Fruit fly (Drosophila melanogaster) whole organism, embryonic: ENCODE data around the gene Polr2F.

Experiments
- CG11504 ChIP-seq: fragments of 200-800 bp; sonication (Bioruptor generic); optimal IDR thresholded peaks from 3 replicates; lab custom pipeline; 2019; ENCODE audit warnings: missing biosample characterization, mild to moderate bottlenecking, missing genetic modification characterization, moderate library complexity
- CG12071 ChIP-seq: fragments of 200-800 bp; sonication (Bioruptor generic); optimal IDR thresholded peaks from 3 replicates; lab custom pipeline; 2018; ENCODE audit warnings: missing biosample characterization, mild to moderate bottlenecking, missing genetic modification characterization
- CG12391 ChIP-seq: fragments of 200-800 bp; sonication (Bioruptor generic); optimal IDR thresholded peaks from 3 replicates; lab custom pipeline; 2018; ENCODE audit warnings: missing biosample characterization, mild to moderate bottlenecking, missing genetic modification characterization, moderate library complexity
- CG12659 ChIP-seq: fragments of 200-800 bp; sonication (Bioruptor generic); optimal IDR thresholded peaks from 3 replicates; lab custom pipeline; 2017; ENCODE audit warnings: mild to moderate bottlenecking, missing biosample characterization, missing genetic modification reagents, missing genetic modification characterization
- CG12942 ChIP-seq: fragments of 200-800 bp; sonication (Bioruptor generic); optimal IDR thresholded peaks from 3 replicates; lab custom pipeline; 2016; ENCODE audit warnings: missing biosample characterization, missing genetic modification characterization
- CG13424 ChIP-seq: fragments of 200-800 bp; sonication (Bioruptor generic); optimal IDR thresholded peaks from 2 replicates; lab custom pipeline; 2019; ENCODE audit warnings: missing biosample characterization, mild to moderate bottlenecking, missing genetic modification characterization, moderate library complexity
- CG13624 ChIP-seq: fragments of 200-800 bp; sonication (Bioruptor generic); optimal IDR thresholded peaks from 2 replicates; lab custom pipeline; 2016; ENCODE audit warnings: missing biosample characterization, missing genetic modification characterization
- CG15514 ChIP-seq: fragments of 200-800 bp; sonication (Bioruptor generic); optimal IDR thresholded peaks from 3 replicates; lab custom pipeline; 2017; ENCODE audit warnings: missing biosample characterization, missing genetic modification characterization, mild to moderate bottlenecking, moderate library complexity, missing genetic modification reagents
- CG17186 ChIP-seq: fragments of 200-800 bp; sonication (Bioruptor generic); optimal IDR thresholded peaks from 3 replicates; lab custom pipeline; 2017; ENCODE audit warnings: missing biosample characterization, missing genetic modification reagents, missing genetic modification characterization
- CG1832 ChIP-seq: fragments of 200-800 bp; sonication (Bioruptor generic); optimal IDR thresholded peaks from 2 replicates; lab custom pipeline; 2017; ENCODE audit warnings: missing biosample characterization, mild to moderate bottlenecking, missing genetic modification characterization, inconsistent platforms
- CG3838 ChIP-seq: fragments of 200-800 bp; sonication (Bioruptor generic); optimal IDR thresholded peaks from 3 replicates; lab custom pipeline; 2016; ENCODE audit warnings: missing biosample characterization, missing genetic modification characterization
- CG4707 ChIP-seq: fragments of 200-800 bp; sonication (Bioruptor generic); optimal IDR thresholded peaks from 2 replicates; lab custom pipeline; 2018; ENCODE audit warnings: missing biosample characterization, mild to moderate bottlenecking, missing genetic modification characterization, moderate library complexity
- CG8290 ChIP-seq, 3 experiments: fragments of 200-800 bp; sonication (Bioruptor generic); optimal IDR thresholded peaks; 2 replicates each; lab custom pipeline; 2016 to 2019; ENCODE audit warnings: missing biosample characterization in 3 of 3, missing genetic modification characterization in 3 of 3, mild to moderate bottlenecking in 2 of 3, moderate library complexity in 1 of 3
- CG9876 ChIP-seq: fragments of 200-800 bp; sonication (Bioruptor generic); optimal IDR thresholded peaks from 2 replicates; lab custom pipeline; 2016; ENCODE audit warnings: missing biosample characterization, missing genetic modification characterization
- CG9932 ChIP-seq: fragments of 200-800 bp; sonication (Bioruptor generic); IDR thresholded peaks from 2 replicates; pipeline ENCODE4 v1.3.6; 2022; ENCODE audit warnings: missing biosample characterization, missing genetic modification characterization
- Chrac-16 ChIP-seq: fragments of 200-800 bp; sonication (Bioruptor generic); optimal IDR thresholded peaks from 3 replicates; lab custom pipeline; 2016; ENCODE audit warnings: missing biosample characterization, missing genetic modification characterization
- CoRest ChIP-seq: fragments of 200-800 bp; sonication (Bioruptor generic); optimal IDR thresholded peaks from 3 replicates; lab custom pipeline; 2018; ENCODE audit warnings: missing biosample characterization, mild to moderate bottlenecking, missing genetic modification characterization, moderate library complexity
- Dbx ChIP-seq: fragments of 200-800 bp; sonication (Bioruptor generic); IDR thresholded peaks from 3 replicates; pipeline ENCODE4 v1.3.6; 2022; ENCODE audit warnings: missing biosample characterization, missing genetic modification characterization
- Deaf1 ChIP-seq: fragments of 200-800 bp; optimal IDR thresholded peaks from 3 replicates; lab custom pipeline; 2019; ENCODE audit warnings: missing biosample characterization, mild to moderate bottlenecking, missing genetic modification characterization, moderate library complexity
- Drgx ChIP-seq: fragments of 200-800 bp; sonication (Bioruptor generic); IDR thresholded peaks from 2 replicates; pipeline ENCODE4 v1.3.6; 2022; ENCODE audit warnings: missing biosample characterization, missing genetic modification characterization
- Ets65A ChIP-seq: fragments of 200-800 bp; sonication (Bioruptor generic); peaks from one replicate; lab custom pipeline; 2016; ENCODE audit warnings: missing biosample characterization, missing genetic modification characterization
- Hr78 ChIP-seq, 2 experiments: fragments of 200-800 bp in 1 of 2; fragments of >200 bp in 1 of 2; sonication (Bioruptor generic) in 1 of 2; optimal IDR thresholded peaks; 2 replicates each; lab custom pipeline; 2017 to 2019; ENCODE audit warnings: missing biosample characterization in 2 of 2, missing genetic modification characterization in 2 of 2, mild to moderate bottlenecking in 1 of 2, moderate library complexity in 1 of 2
- Hsf ChIP-seq: fragments of 200-800 bp; sonication (Bioruptor generic); optimal IDR thresholded peaks from 3 replicates; lab custom pipeline; 2016; ENCODE audit warnings: missing biosample characterization, missing genetic modification characterization
- Lim3 ChIP-seq: fragments of 200-800 bp; sonication (Bioruptor generic); IDR thresholded peaks from 2 replicates; pipeline ENCODE4 v1.3.6; 2022; ENCODE audit warnings: missing biosample characterization, missing genetic modification characterization
- Med ChIP-seq: fragments of 200-800 bp; sonication (Bioruptor generic); peaks from one replicate; lab custom pipeline; 2016; ENCODE audit warnings: missing biosample characterization, missing genetic modification characterization, mild to moderate bottlenecking, inconsistent platforms, moderate library complexity
- Nf-YB ChIP-seq: fragments of 200-800 bp; sonication (Bioruptor generic); optimal IDR thresholded peaks from 3 replicates; lab custom pipeline; 2019; ENCODE audit warnings: missing biosample characterization, mild to moderate bottlenecking, missing genetic modification characterization, moderate library complexity
- Spps ChIP-seq: fragments of 200-800 bp; sonication (Bioruptor generic); optimal IDR thresholded peaks from 2 replicates; lab custom pipeline; 2018; ENCODE audit warnings: missing biosample characterization, mild to moderate bottlenecking, missing genetic modification characterization
- Trl ChIP-seq, 3 experiments: fragments of >200 bp in 2 of 3; fragments of 200-800 bp in 1 of 3; sonication (Bioruptor generic) in 1 of 3; optimal IDR thresholded peaks; 2 replicates in 1 of 3; 3 replicates in 2 of 3; lab custom pipeline; 2016 to 2017; ENCODE audit warnings: missing biosample characterization in 1 of 3, missing genetic modification characterization in 1 of 3
- Vsx1 ChIP-seq: fragments of 200-800 bp; sonication (Bioruptor generic); optimal IDR thresholded peaks from 2 replicates; lab custom pipeline; 2017; ENCODE audit warnings: missing biosample characterization, mild to moderate bottlenecking, missing genetic modification characterization, missing genetic modification reagents
- abd-A ChIP-seq: fragments of 200-800 bp; sonication (Bioruptor generic); optimal IDR thresholded peaks from 3 replicates; lab custom pipeline; 2019; ENCODE audit warnings: missing biosample characterization, mild to moderate bottlenecking, missing genetic modification characterization, moderate library complexity
- ara ChIP-seq: fragments of 200-800 bp; sonication (Bioruptor generic); IDR thresholded peaks from 2 replicates; pipeline ENCODE4 v1.3.6; 2022; ENCODE audit warnings: missing biosample characterization, missing genetic modification characterization
- cg ChIP-seq: fragments of 200-800 bp; sonication (Bioruptor generic); optimal IDR thresholded peaks from 3 replicates; lab custom pipeline; 2019; ENCODE audit warnings: missing biosample characterization, mild to moderate bottlenecking, missing genetic modification characterization, moderate library complexity
- chinmo ChIP-seq: fragments of 200-800 bp; sonication (Bioruptor generic); IDR thresholded peaks from 4 replicates; pipeline ENCODE4 v1.3.6; 2022; ENCODE audit warnings: missing biosample characterization, missing genetic modification characterization; ENCODE audit not compliant: partially characterized antibody
- chm ChIP-seq: fragments of 200-800 bp; sonication (Bioruptor generic); IDR thresholded peaks from 2 replicates; pipeline ENCODE4 v1.3.6; 2022; ENCODE audit warnings: missing biosample characterization, missing genetic modification characterization
- croc ChIP-seq: fragments of 200-800 bp; sonication (Bioruptor generic); conservative IDR thresholded peaks from 3 replicates; pipeline ENCODE4 v1.3.6; 2022; ENCODE audit warnings: missing biosample characterization, missing genetic modification characterization
- crol ChIP-seq: fragments of 200-800 bp; sonication (Bioruptor generic); IDR thresholded peaks from 2 replicates; pipeline ENCODE4 v1.3.6; 2022; ENCODE audit warnings: missing biosample characterization, missing genetic modification characterization
- ewg ChIP-seq: fragments of 200-800 bp; sonication (Bioruptor generic); optimal IDR thresholded peaks from 3 replicates; lab custom pipeline; 2017; ENCODE audit warnings: mild to moderate bottlenecking, missing biosample characterization, missing genetic modification reagents, missing genetic modification characterization
- eyg ChIP-seq: fragments of 200-800 bp; sonication (Bioruptor generic); optimal IDR thresholded peaks from 3 replicates; lab custom pipeline; 2016; ENCODE audit warnings: missing biosample characterization, missing genetic modification characterization
- gfzf ChIP-seq: fragments of 200-800 bp; sonication (Bioruptor generic); optimal IDR thresholded peaks from 2 replicates; lab custom pipeline; 2016; ENCODE audit warnings: missing biosample characterization, mild to moderate bottlenecking, missing genetic modification characterization, moderate library complexity
- pum ChIP-seq: fragments of 200-800 bp; sonication (Bioruptor generic); optimal IDR thresholded peaks from 2 replicates; lab custom pipeline; 2016; ENCODE audit warnings: missing biosample characterization, missing genetic modification characterization
- pzg ChIP-seq: fragments of 200-800 bp; sonication (Bioruptor generic); optimal IDR thresholded peaks from 3 replicates; lab custom pipeline; 2018; ENCODE audit warnings: missing biosample characterization, mild to moderate bottlenecking, missing genetic modification characterization, moderate library complexity
- row ChIP-seq: fragments of 200-800 bp; sonication (Bioruptor generic); IDR thresholded peaks from 3 replicates; pipeline ENCODE4 v1.3.6; 2022; ENCODE audit warnings: missing biosample characterization, missing genetic modification characterization
- sob ChIP-seq: fragments of 200-800 bp; sonication (Bioruptor generic); IDR thresholded peaks from 2 replicates; pipeline ENCODE4 v1.3.6; 2022; ENCODE audit warnings: missing biosample characterization, missing genetic modification characterization
- sr ChIP-seq: fragments of 200-800 bp; sonication (Bioruptor generic); IDR thresholded peaks from 3 replicates; pipeline ENCODE4 v1.3.6; 2022; ENCODE audit warnings: missing biosample characterization, missing genetic modification characterization
- wdn ChIP-seq: fragments of 200-800 bp; sonication (Bioruptor generic); IDR thresholded peaks from 2 replicates; pipeline ENCODE4 v1.3.6; 2022; ENCODE audit warnings: missing biosample characterization, missing genetic modification characterization
- wek ChIP-seq: fragments of 200-800 bp; sonication (Bioruptor generic); optimal IDR thresholded peaks from 3 replicates; lab custom pipeline; 2018; ENCODE audit warnings: missing biosample characterization, mild to moderate bottlenecking, missing genetic modification characterization, moderate library complexity

Polr2F gene

dm6 chr3R:5350393-5350972 is 21.1 kb upstream of the Polr2F start, which contains the start of gene mtd:
Gene mtd (minus strand): TSS chr3R:5350443.
- TF ChIP-seq chinmo (GFP tag; lab: Robert Waterston, UW) (0 out of 4 replicates have a peak, but pooled peaks have one; percentile 33), Dbx (GFP tag; lab: Robert Waterston, UW) (0 out of 3 replicates have a peak, but pooled peaks have one; percentile 35), CG8290 (GFP tag; optimal IDR thresholded peaks at IDR 0.05; lab: Kevin White, UChicago) (no peak), CG8290 (tag; optimal IDR thresholded peaks at IDR 0.05; lab: Kevin White, UChicago) (peak in 1 of 2 experiments; percentile 5), wdn (no peak), CG13624 (GFP tag; lab: Kevin White, UChicago) (peak; percentile 28), Drgx (GFP tag; lab: Robert Waterston, UW) (peak; percentile 18; the same call in 1 of the 2 replicates), CG1832 (peak; percentile 27), sr (GFP tag; lab: Robert Waterston, UW) (peak; percentile 47; the same call in 1 of the 3 replicates), CG3838 (GFP tag; lab: Kevin White, UChicago) (no peak), crol (GFP tag; lab: Robert Waterston, UW) (peak; percentile 77), CG4707 (GFP tag; lab: Kevin White, UChicago) (no peak), abd-A (tag; lab: Kevin White, UChicago) (peak; percentile 70), Trl (optimal IDR thresholded peaks at IDR 0.05; lab: Kevin White, UChicago) (peak in 1 of 2 experiments; percentile 8), Trl (GFP tag; optimal IDR thresholded peaks at IDR 0.05; lab: Kevin White, UChicago) (no peak), Lim3 (no peak), row (GFP tag; lab: Robert Waterston, UW) (peak; percentile 56), ewg (GFP tag; lab: Kevin White, UChicago) (peak; percentile 87), Med (peak; percentile 82), Deaf1 (tag; lab: Kevin White, UChicago) (peak; percentile 80), Hr78 (GFP tag; optimal IDR thresholded peaks at IDR 0.05; lab: Kevin White, UChicago) (no peak), CG9932 (GFP tag; lab: Robert Waterston, UW) (peak; percentile 17; the same call in 1 of the 2 replicates), Ets65A (GFP tag; lab: Kevin White, UChicago) (peak; percentile 94)

- TF ChIP-seq CG12942 (GFP tag; lab: Kevin White, UChicago), result no peak
- TF ChIP-seq chm (GFP tag; lab: Robert Waterston, UW), result no peak
- peak; percentile 99 for TF ChIP-seq CG15514 (GFP tag; lab: Kevin White, UChicago)
- TF ChIP-seq Nf-YB (GFP tag; lab: Kevin White, UChicago), result peak; percentile 90
- peak; percentile 47 for TF ChIP-seq CG11504
- no peak for TF ChIP-seq Spps (tag; lab: Kevin White, UChicago)
- peak; percentile 17 for TF ChIP-seq CG13424
- TF ChIP-seq CG17186 (GFP tag; lab: Kevin White, UChicago), result peak; percentile 26
- TF ChIP-seq wek (GFP tag; lab: Kevin White, UChicago), result no peak
- peak; percentile 96 for TF ChIP-seq Vsx1 (GFP tag; lab: Kevin White, UChicago)
- TF ChIP-seq pum (GFP tag; lab: Kevin White, UChicago), result no peak
- peak; percentile 49 for TF ChIP-seq CoRest (tag; lab: Kevin White, UChicago)
- no peak for TF ChIP-seq cg (GFP tag; lab: Kevin White, UChicago)
- peak; percentile 52 for TF ChIP-seq CG12659 (GFP tag; lab: Kevin White, UChicago)
- TF ChIP-seq croc (GFP tag; lab: Robert Waterston, UW), result no peak
- TF ChIP-seq CG12071 (GFP tag; lab: Kevin White, UChicago), result no peak
- TF ChIP-seq sob (GFP tag; lab: Robert Waterston, UW), result no peak
- no peak for TF ChIP-seq ara
- peak; percentile 16 for TF ChIP-seq Chrac-16 (GFP tag; lab: Kevin White, UChicago)
- TF ChIP-seq gfzf, result peak; percentile 70
- peak; percentile 64 for TF ChIP-seq CG12391 (tag; lab: Kevin White, UChicago)
- TF ChIP-seq Hsf (GFP tag; lab: Kevin White, UChicago), result peak; percentile 41
- no peak for TF ChIP-seq eyg (GFP tag; lab: Kevin White, UChicago)
- no peak for TF ChIP-seq CG9876 (GFP tag; lab: Kevin White, UChicago)
- peak; percentile 33 for TF ChIP-seq pzg
Observed at dm6 chr3R:5354373-5355134, 17.0 kb upstream of the Polr2F start, which contains the start of the genes CG11999 and CG1161. Gene CG11999 (minus strand): TSS chr3R:5354747. Gene CG1161 (plus strand): TSS chr3R:5355092.
